Worm (Caenorhabditis elegans): ENCODE data around the gene pqn-41.

ce11 chrIII:1930714-1931273 lies 25.0 kb downstream of the pqn-41 start:
- TF ChIP-seq spr-3 (GFP tag; optimal IDR thresholded peaks at IDR 0.05), result no peak
- no peak for TF ChIP-seq mdt-29 (GFP tag; IDR thresholded peaks at IDR 0.05)
- TF ChIP-seq lin-38 (GFP tag; IDR thresholded peaks at IDR 0.05), result no peak
- TF ChIP-seq php-3 (GFP tag; IDR thresholded peaks at IDR 0.05), result no peak
- no peak for TF ChIP-seq snpc-4 (tag; optimal IDR thresholded peaks at IDR 0.05)
- no peak for TF ChIP-seq ztf-11 (tag; optimal IDR thresholded peaks at IDR 0.05)
